Worm (Caenorhabditis elegans) whole organism, young adult: Measurements from ENCODE around the gene H42K12.3.

Experiments
- C06A6.2 ChIP-seq: fragments of 200-800 bp; sonication (Bioruptor generic); conservative IDR thresholded peaks from 2 replicates; pipeline ENCODE4 v1.3.6; 2022; ENCODE audit warnings: missing genetic modification characterization, missing compliant biosample characterization
- Y53G8AR.9 ChIP-seq: fragments of 200-800 bp; sonication (Bioruptor generic); conservative IDR thresholded peaks from 2 replicates; pipeline ENCODE4 v1.3.6; 2022; ENCODE audit warnings: missing genetic modification reagents, missing genetic modification characterization, missing compliant biosample characterization
- snpc-4 ChIP-seq, 5 experiments: fragments of 150-350 bp in 1 of 5; sonication (generic microtip) in 4 of 5; optimal IDR thresholded peaks; 2 replicates each; lab custom pipeline; 2014 to 2018; ENCODE audit warnings: missing genetic modification characterization in 5 of 5, missing biosample characterization in 3 of 5, antibody characterized with exemption in 2 of 5, mild to moderate bottlenecking in 2 of 5, missing compliant biosample characterization in 2 of 5, missing genotype in 2 of 5, moderate library complexity in 2 of 5, missing genetic modification reagents in 1 of 5

ce11 chrX:1321044-1321443, 9.9 kb downstream of the H42K12.3 start, which contains the start of gene pdk-1:
- TF ChIP-seq C06A6.2 (GFP tag; lab: Robert Waterston, UW): no peak
- no peak for TF ChIP-seq Y53G8AR.9 (GFP tag; lab: Robert Waterston, UW)
- TF ChIP-seq snpc-4 (GFP tag; optimal IDR thresholded peaks at IDR 0.05; lab: Kevin White, UChicago): no peak
- TF ChIP-seq snpc-4 (tag; optimal IDR thresholded peaks at IDR 0.05; lab: Kevin White, UChicago): no peak
